Worm (Caenorhabditis elegans): ENCODE measurements around the gene ddx-19.

DNA sequence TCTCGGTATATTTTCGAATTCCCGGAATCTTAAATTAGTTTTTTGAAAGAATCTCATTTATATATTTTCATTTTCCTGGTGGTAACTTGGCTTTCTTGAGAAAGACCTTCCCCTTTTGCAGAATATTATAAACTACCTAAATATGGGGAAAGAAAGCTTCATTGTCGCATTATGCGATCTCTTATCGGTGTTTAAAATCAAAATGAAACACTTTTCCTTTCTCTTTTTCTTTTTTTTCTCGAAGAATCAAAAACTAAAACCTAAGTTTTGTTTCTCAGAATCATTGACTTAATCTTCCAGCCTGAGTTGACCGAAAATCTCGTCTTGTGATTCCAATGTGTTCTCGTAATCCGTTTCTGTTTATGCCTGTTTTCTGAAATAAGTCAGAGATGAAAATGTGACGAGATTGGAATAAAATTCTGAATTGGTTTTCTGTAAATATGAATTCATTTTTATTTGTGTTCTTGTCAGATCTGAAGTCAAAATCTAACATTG is 27.9 kb downstream of the ddx-19 start:
- TF ChIP-seq W03F9.2 (tag; optimal IDR thresholded peaks at IDR 0.05) (no peak), him-1 (tag; optimal IDR thresholded peaks at IDR 0.05) (no peak), dao-5 (tag; optimal IDR thresholded peaks at IDR 0.05) (no peak)
